Worm (Caenorhabditis elegans) whole organism, L2 larva: ENCODE data around the gene F14D2.14.

Experiments
- ZK546.5 ChIP-seq: sonication (generic microtip); optimal IDR thresholded peaks from 2 replicates; lab custom pipeline; 2017; ENCODE audit warnings: missing biosample characterization, missing genetic modification characterization
- elt-1 ChIP-seq: fragments of 150-350 bp; optimal IDR thresholded peaks from 2 replicates; lab custom pipeline; 2014; ENCODE audit warnings: missing biosample characterization, missing genetic modification characterization
- lin-13 ChIP-seq: fragments of 150-350 bp; optimal IDR thresholded peaks from 2 replicates; lab custom pipeline; 2014; ENCODE audit warnings: missing biosample characterization, missing genetic modification reagents, missing genetic modification characterization
- nhr-12 ChIP-seq: fragments of 150-350 bp; optimal IDR thresholded peaks from 2 replicates; lab custom pipeline; 2014; ENCODE audit warnings: missing biosample characterization, missing genetic modification characterization
- nhr-77 ChIP-seq: fragments of 150-350 bp; optimal IDR thresholded peaks from 2 replicates; lab custom pipeline; 2014; ENCODE audit warnings: missing biosample characterization, missing genetic modification characterization
- snpc-4 ChIP-seq: fragments of 150-350 bp; optimal IDR thresholded peaks from 2 replicates; lab custom pipeline; 2014; ENCODE audit warnings: missing biosample characterization, missing genetic modification characterization
- unc-62 ChIP-seq: fragments of 150-350 bp; optimal IDR thresholded peaks from 2 replicates; lab custom pipeline; 2014; ENCODE audit warnings: missing biosample characterization, missing genetic modification reagents, missing genetic modification characterization

ce11 chrII:3343714-3344113, 4.1 kb downstream of the F14D2.14 start, which contains the start of gene F14D2.15:
- TF ChIP-seq ZK546.5 (tag; lab: Kevin White, UChicago) (no peak), nhr-12 (tag; lab: Kevin White, UChicago) (no peak), snpc-4 (no peak), nhr-77 (tag; lab: Kevin White, UChicago) (no peak), lin-13 (no peak), unc-62 (no peak), elt-1 (tag; lab: Kevin White, UChicago) (no peak)
